Fruit fly (Drosophila melanogaster) whole organism, wandering third instar larva: ENCODE data around the gene Vha100-1.

Source experiments
- Abd-B ChIP-seq: fragments of >200 bp; optimal IDR thresholded peaks from 2 replicates; lab custom pipeline; 2017; ENCODE audit warnings: missing biosample characterization, missing genetic modification characterization
- CG32264 ChIP-seq: fragments of 200-800 bp; sonication (Bioruptor generic); optimal IDR thresholded peaks from 2 replicates; lab custom pipeline; 2016; ENCODE audit warnings: missing biosample characterization, missing genetic modification characterization
- CG9705 ChIP-seq: fragments of 200-800 bp; sonication (Bioruptor generic); optimal IDR thresholded peaks from 2 replicates; lab custom pipeline; 2018; ENCODE audit warnings: missing biosample characterization, mild to moderate bottlenecking, missing genetic modification characterization
- CrebA ChIP-seq: fragments of 200-800 bp; sonication (Bioruptor generic); optimal IDR thresholded peaks from 2 replicates; lab custom pipeline; 2016; ENCODE audit warnings: missing biosample characterization, mild to moderate bottlenecking, missing genetic modification characterization, borderline replicate concordance
- Dfd ChIP-seq: fragments of >200 bp; optimal IDR thresholded peaks from 2 replicates; lab custom pipeline; 2017; ENCODE audit warnings: missing biosample characterization, missing genetic modification characterization
- Dif ChIP-seq: fragments of 200-275, 200-300 bp; sonication (Bioruptor generic); optimal IDR thresholded peaks from 2 replicates; lab custom pipeline; 2018; ENCODE audit warnings: missing biosample characterization, missing genetic modification characterization; ENCODE audit not compliant: partially characterized antibody
- GATAd ChIP-seq: sonication (Bioruptor generic); optimal IDR thresholded peaks from 2 replicates; lab custom pipeline; 2016; ENCODE audit warnings: missing biosample characterization, missing genetic modification characterization
- HLH106 ChIP-seq: fragments of 200-800 bp; optimal IDR thresholded peaks from 3 replicates; lab custom pipeline; 2019; ENCODE audit warnings: missing biosample characterization, mild to moderate bottlenecking, missing genetic modification characterization, moderate library complexity
- Hnf4 ChIP-seq: fragments of 200-800 bp; sonication (Bioruptor generic); optimal IDR thresholded peaks from 2 replicates; lab custom pipeline; 2016; ENCODE audit warnings: missing biosample characterization, mild to moderate bottlenecking, missing genetic modification characterization
- Hr78 ChIP-seq: fragments of >200 bp; optimal IDR thresholded peaks from 2 replicates; lab custom pipeline; 2017; ENCODE audit warnings: missing biosample characterization, missing genetic modification characterization
- Hr83 ChIP-seq: fragments of 200-300 bp; sonication (Bioruptor generic); optimal IDR thresholded peaks from 2 replicates; lab custom pipeline; 2016; ENCODE audit warnings: missing biosample characterization, mild to moderate bottlenecking, missing genetic modification characterization, moderate library complexity; ENCODE audit not compliant: poor library complexity, severe bottlenecking
- Jra ChIP-seq: sonication (Bioruptor generic); optimal IDR thresholded peaks from 2 replicates; lab custom pipeline; 2016; ENCODE audit warnings: missing biosample characterization, missing genetic modification characterization
- Mio ChIP-seq: sonication (Bioruptor generic); optimal IDR thresholded peaks from 2 replicates; lab custom pipeline; 2016; ENCODE audit warnings: missing biosample characterization, missing genetic modification characterization
- Myc ChIP-seq: fragments of >200 bp; optimal IDR thresholded peaks from 2 replicates; lab custom pipeline; 2017
- N ChIP-seq: fragments of >200 bp; optimal IDR thresholded peaks from 2 replicates; lab custom pipeline; 2018; ENCODE audit warnings: missing biosample characterization, missing external identifiers, missing genetic modification characterization
- OdsH ChIP-seq: fragments of 200-800 bp; sonication (Bioruptor generic); optimal IDR thresholded peaks from 2 replicates; lab custom pipeline; 2016; ENCODE audit warnings: missing biosample characterization, mild to moderate bottlenecking, missing genetic modification characterization
- Rel ChIP-seq, 2 experiments: fragments of 200-800 bp; sonication (Bioruptor generic) in 1 of 2; optimal IDR thresholded peaks; 2 replicates in 1 of 2; 3 replicates in 1 of 2; lab custom pipeline; 2016 to 2019; ENCODE audit warnings: mild to moderate bottlenecking in 2 of 2, missing biosample characterization in 2 of 2, missing genetic modification characterization in 2 of 2, moderate library complexity in 1 of 2
- Sp1 ChIP-seq: fragments of 200-800 bp; sonication (Bioruptor generic); optimal IDR thresholded peaks from 3 replicates; lab custom pipeline; 2019; ENCODE audit warnings: missing biosample characterization, mild to moderate bottlenecking, missing genetic modification characterization, moderate library complexity
- Vsx2 ChIP-seq: fragments of 200-300, 225-300 bp; sonication (Bioruptor generic); optimal IDR thresholded peaks from 2 replicates; lab custom pipeline; 2018; ENCODE audit warnings: missing biosample characterization, missing genetic modification characterization; ENCODE audit not compliant: partially characterized antibody
- br ChIP-seq: fragments of 200-800 bp; sonication (Bioruptor generic); optimal IDR thresholded peaks from 2 replicates; lab custom pipeline; 2016; ENCODE audit warnings: missing biosample characterization, missing genetic modification characterization
- brk ChIP-seq: fragments of 200-800 bp; sonication (Bioruptor generic); optimal IDR thresholded peaks from 2 replicates; lab custom pipeline; 2016; ENCODE audit warnings: missing biosample characterization, mild to moderate bottlenecking, missing genetic modification characterization
- dl ChIP-seq, 2 experiments: fragments of 175-275, 200-275 bp in 1 of 2; fragments of 200-275 bp in 1 of 2; sonication (Bioruptor generic); optimal IDR thresholded peaks; lab custom pipeline; 2018; ENCODE audit warnings: mild to moderate bottlenecking in 2 of 2, missing biosample characterization in 2 of 2, missing genetic modification characterization in 2 of 2, moderate library complexity in 2 of 2; ENCODE audit not compliant: partially characterized antibody in 2 of 2, insufficient read depth in 1 of 2
- dmrt93B ChIP-seq: fragments of 200-800 bp; sonication (Bioruptor generic); optimal IDR thresholded peaks from 2 replicates; lab custom pipeline; 2018; ENCODE audit warnings: missing biosample characterization, mild to moderate bottlenecking, missing genetic modification characterization
- dsf ChIP-seq: sonication (Bioruptor generic); optimal IDR thresholded peaks from 2 replicates; lab custom pipeline; 2016; ENCODE audit warnings: missing biosample characterization, missing genetic modification characterization, borderline replicate concordance
- ey ChIP-seq: fragments of 200-800 bp; sonication (Bioruptor generic); optimal IDR thresholded peaks from 2 replicates; lab custom pipeline; 2016; ENCODE audit warnings: missing biosample characterization, missing genetic modification characterization
- foxo ChIP-seq, 2 experiments: fragments of 200-800 bp; sonication (Bioruptor generic); optimal IDR thresholded peaks; 2 replicates in 1 of 2; 3 replicates in 1 of 2; lab custom pipeline; 2016 to 2017; ENCODE audit warnings: missing biosample characterization in 2 of 2, missing genetic modification characterization in 2 of 2
- fru ChIP-seq: fragments of 200-800 bp; sonication (Bioruptor generic); optimal IDR thresholded peaks from 3 replicates; lab custom pipeline; 2016; ENCODE audit warnings: missing biosample characterization, mild to moderate bottlenecking, missing genetic modification characterization
- h ChIP-seq: fragments of 200-800 bp; sonication (Bioruptor generic); optimal IDR thresholded peaks from 3 replicates; lab custom pipeline; 2016; ENCODE audit warnings: missing biosample characterization, mild to moderate bottlenecking, missing genetic modification characterization
- jim ChIP-seq: fragments of 175-275, 200-325 bp; sonication (Bioruptor generic); optimal IDR thresholded peaks from 2 replicates; lab custom pipeline; 2016; ENCODE audit warnings: missing biosample characterization, mild to moderate bottlenecking, missing genetic modification characterization
- lola ChIP-seq: fragments of >200 bp; optimal IDR thresholded peaks from 2 replicates; lab custom pipeline; 2017; ENCODE audit warnings: missing biosample characterization, missing genetic modification characterization
- pan ChIP-seq: fragments of >200 bp; optimal IDR thresholded peaks from 2 replicates; lab custom pipeline; 2017
- psq ChIP-seq: fragments of 200-800 bp; sonication (Bioruptor generic); optimal IDR thresholded peaks from 3 replicates; lab custom pipeline; 2017; ENCODE audit warnings: missing biosample characterization, mild to moderate bottlenecking, missing genetic modification characterization, moderate library complexity
- rgr ChIP-seq: fragments of 200-800 bp; sonication (Bioruptor generic); optimal IDR thresholded peaks from 3 replicates; lab custom pipeline; 2016; ENCODE audit warnings: missing biosample characterization, mild to moderate bottlenecking, missing genetic modification characterization
- sage ChIP-seq: fragments of 200-800 bp; sonication (Bioruptor generic); optimal IDR thresholded peaks from 2 replicates; lab custom pipeline; 2016; ENCODE audit warnings: missing biosample characterization, mild to moderate bottlenecking, missing genetic modification characterization
- sv ChIP-seq: fragments of 200-800 bp; sonication (Bioruptor generic); optimal IDR thresholded peaks from 3 replicates; lab custom pipeline; 2016; ENCODE audit warnings: missing biosample characterization, missing genetic modification characterization
- tai ChIP-seq: sonication (Bioruptor generic); optimal IDR thresholded peaks from 2 replicates; lab custom pipeline; 2016; ENCODE audit warnings: missing biosample characterization, missing genetic modification characterization
- usp ChIP-seq: fragments of >200 bp; optimal IDR thresholded peaks from 2 replicates; lab custom pipeline; 2017; ENCODE audit warnings: missing biosample characterization, missing genetic modification characterization
- woc ChIP-seq: sonication (Bioruptor generic); optimal IDR thresholded peaks from 2 replicates; lab custom pipeline; 2016; ENCODE audit warnings: missing biosample characterization, mild to moderate bottlenecking, missing genetic modification characterization

The Vha100-1 gene

dm6 chr3R:29151621-29152092 lies 20.7 kb downstream of the Vha100-1 start, which contains the start of gene eIF2D:
TSS of gene eIF2D (minus strand) at chr3R:29151794.
- TF ChIP-seq br = no peak
- TF ChIP-seq Rel (GFP tag; optimal IDR thresholded peaks at IDR 0.05; lab: Kevin White, UChicago) = no peak
- peak; percentile 22 for TF ChIP-seq Rel (tag; optimal IDR thresholded peaks at IDR 0.05; lab: Kevin White, UChicago)
- TF ChIP-seq GATAd (GFP tag; lab: Kevin White, UChicago) = no peak
- TF ChIP-seq Sp1 (GFP tag; lab: Kevin White, UChicago) = peak; percentile 41
- no peak for TF ChIP-seq lola
- TF ChIP-seq Myc (lab: Kevin White, UChicago) = peak; percentile 78
- TF ChIP-seq h (GFP tag; lab: Kevin White, UChicago) = peak; percentile 63
- TF ChIP-seq CG9705 (GFP tag; lab: Kevin White, UChicago) = peak; percentile 37
- TF ChIP-seq jim (GFP tag; lab: Kevin White, UChicago) = no peak
- TF ChIP-seq rgr (GFP tag; lab: Kevin White, UChicago) = peak; percentile 64
- peak; percentile 14 for TF ChIP-seq psq (GFP tag; lab: Kevin White, UChicago)
- TF ChIP-seq OdsH = peak; percentile 36
- peak; percentile 57 for TF ChIP-seq ey (GFP tag; lab: Kevin White, UChicago)
- TF ChIP-seq HLH106 (tag; lab: Kevin White, UChicago) = peak; percentile 69
- peak in 1 of 2 experiments; percentile 65 for TF ChIP-seq foxo (GFP tag; optimal IDR thresholded peaks at IDR 0.05; lab: Kevin White, UChicago)
- TF ChIP-seq sv (GFP tag; lab: Kevin White, UChicago) = peak; percentile 5
- TF ChIP-seq dmrt93B (GFP tag; lab: Kevin White, UChicago) = no peak

- TF ChIP-seq usp (GFP tag; lab: Kevin White, UChicago) = no peak
- TF ChIP-seq h (GFP tag; lab: Kevin White, UChicago) = peak; percentile 69
- TF ChIP-seq CG9705 (GFP tag; lab: Kevin White, UChicago) = peak; percentile 46
- TF ChIP-seq pan (lab: Kevin White, UChicago) = no peak
- no peak for TF ChIP-seq Dfd (GFP tag; lab: Kevin White, UChicago)
- peak; percentile 50 for TF ChIP-seq fru (GFP tag; lab: Kevin White, UChicago)
- TF ChIP-seq N = no peak
- TF ChIP-seq Hr78 (GFP tag; lab: Kevin White, UChicago) = no peak
- TF ChIP-seq Vsx2 (GFP tag; lab: Kevin White, UChicago) = no peak
- TF ChIP-seq psq (GFP tag; lab: Kevin White, UChicago) = peak; percentile 61
- TF ChIP-seq foxo (GFP tag; optimal IDR thresholded peaks at IDR 0.05; lab: Kevin White, UChicago) = peak in 1 of 2 experiments; percentile 67
- TF ChIP-seq OdsH = peak; percentile 59
- TF ChIP-seq Dif = no peak
- TF ChIP-seq HLH106 (tag; lab: Kevin White, UChicago) = peak; percentile 41
- no peak for TF ChIP-seq Rel (GFP tag; optimal IDR thresholded peaks at IDR 0.05; lab: Kevin White, UChicago)
- peak; percentile 62 for TF ChIP-seq Rel (tag; optimal IDR thresholded peaks at IDR 0.05; lab: Kevin White, UChicago)
- peak; percentile 69 for TF ChIP-seq rgr (GFP tag; lab: Kevin White, UChicago)
- no peak for TF ChIP-seq tai
- no peak for TF ChIP-seq Hnf4 (GFP tag; lab: Kevin White, UChicago)
- TF ChIP-seq Sp1 (GFP tag; lab: Kevin White, UChicago) = peak; percentile 56
- TF ChIP-seq CG32264 = no peak
- TF ChIP-seq dl (GFP tag; optimal IDR thresholded peaks at IDR 0.05; lab: Kevin White, UChicago; ENCODE audit: insufficient read depth in 1 of 2, partially characterized antibody in 2 of 2) = no peak
- peak; percentile 5 for TF ChIP-seq sv (GFP tag; lab: Kevin White, UChicago)
- no peak for TF ChIP-seq woc (GFP tag; lab: Kevin White, UChicago)
- no peak for TF ChIP-seq jim (GFP tag; lab: Kevin White, UChicago)
- no peak for TF ChIP-seq dmrt93B (GFP tag; lab: Kevin White, UChicago)
- TF ChIP-seq ey (GFP tag; lab: Kevin White, UChicago) = peak; percentile 34
- TF ChIP-seq br = peak; percentile 38
- no peak for TF ChIP-seq dsf
- no peak for TF ChIP-seq sage (GFP tag; lab: Kevin White, UChicago)
- TF ChIP-seq GATAd (GFP tag; lab: Kevin White, UChicago) = no peak
- TF ChIP-seq CrebA (GFP tag; lab: Kevin White, UChicago) = no peak
- no peak for TF ChIP-seq Jra (GFP tag; lab: Kevin White, UChicago)
- TF ChIP-seq Myc (lab: Kevin White, UChicago) = peak; percentile 45
- TF ChIP-seq Mio (GFP tag; lab: Kevin White, UChicago) = peak; percentile 14
- TF ChIP-seq lola = no peak
- TF ChIP-seq Hr83 (GFP tag; lab: Kevin White, UChicago) = no peak
- TF ChIP-seq Abd-B (GFP tag; lab: Kevin White, UChicago) = no peak
- TF ChIP-seq brk (GFP tag; lab: Kevin White, UChicago) = no peak
Observed at dm6 chr3R:29153197-29153644, 22.2 kb downstream of the Vha100-1 start, which contains the start of the genes Slbp and Rpn2. TSS of gene Slbp (minus strand) at chr3R:29153266. TSS of gene Rpn2 (plus strand) at chr3R:29153524.
